Worm (Caenorhabditis elegans) whole organism, late embryonic: Measurements from ENCODE around the gene F11A10.6.

Experiments used
- C38D4.7 ChIP-seq: fragments of 200-800 bp; sonication (Bioruptor generic); optimal IDR thresholded peaks from 2 replicates; lab custom pipeline; 2018; ENCODE audit warnings: mild to moderate bottlenecking, missing genetic modification characterization, moderate library complexity, missing compliant biosample characterization
- F13H6.1 ChIP-seq: sonication (generic microtip); optimal IDR thresholded peaks from 2 replicates; lab custom pipeline; 2016; ENCODE audit warnings: missing genetic modification characterization, missing compliant biosample characterization
- ama-1 ChIP-seq: fragments of 150-350 bp; optimal IDR thresholded peaks from 2 replicates; lab custom pipeline; 2014
- ceh-2 ChIP-seq: sonication (generic microtip); optimal IDR thresholded peaks from 2 replicates; lab custom pipeline; 2016; ENCODE audit warnings: missing genotype, missing genetic modification characterization, missing compliant biosample characterization
- ceh-9 ChIP-seq: sonication (generic microtip); optimal IDR thresholded peaks from 2 replicates; lab custom pipeline; 2016; ENCODE audit warnings: mild to moderate bottlenecking, missing genetic modification characterization, inconsistent platforms, missing compliant biosample characterization
- nhr-11 ChIP-seq: fragments of 150-350 bp; optimal IDR thresholded peaks from 2 replicates; lab custom pipeline; 2014; ENCODE audit warnings: missing biosample characterization, missing genetic modification characterization
- nhr-232 ChIP-seq: sonication (generic microtip); optimal IDR thresholded peaks from 2 replicates; lab custom pipeline; 2016; ENCODE audit warnings: missing genetic modification characterization, missing compliant biosample characterization
- npax-4 ChIP-seq: sonication (generic microtip); optimal IDR thresholded peaks from 2 replicates; lab custom pipeline; 2016; ENCODE audit warnings: missing genetic modification characterization, missing compliant biosample characterization
- odd-2 ChIP-seq: sonication (generic microtip); optimal IDR thresholded peaks from 2 replicates; lab custom pipeline; 2017; ENCODE audit warnings: antibody characterized with exemption, mild to moderate bottlenecking, missing genetic modification characterization, missing compliant biosample characterization
- sdc-2 ChIP-seq: sonication (generic microtip); optimal IDR thresholded peaks from 2 replicates; lab custom pipeline; 2016; ENCODE audit warnings: missing genotype, missing genetic modification characterization, missing compliant biosample characterization

- TF ChIP-seq nhr-11 (tag; lab: Kevin White, UChicago) (no peak), odd-2 (tag; lab: Kevin White, UChicago) (no peak), C38D4.7 (GFP tag; lab: Kevin White, UChicago) (no peak), nhr-232 (tag; lab: Kevin White, UChicago) (no peak), ceh-9 (tag; lab: Kevin White, UChicago) (no peak), ama-1 (lab: Kevin White, UChicago) (no peak), F13H6.1 (tag; lab: Kevin White, UChicago) (no peak), sdc-2 (tag; lab: Kevin White, UChicago) (no peak), ceh-2 (tag; lab: Kevin White, UChicago) (no peak), npax-4 (tag; lab: Kevin White, UChicago) (no peak)
Observed at ce11 chrIV:12105558-12105957, 16.1 kb upstream of the F11A10.6 start, which contains the start of gene M18.3.
